Worm (Caenorhabditis elegans): ENCODE data around the gene K03H1.13.

ce11 chrIII:9927378-9927777 is 22.8 kb downstream of the K03H1.13 start, which contains the start of gene ttr-2:
- TF ChIP-seq daf-12 (tag; optimal IDR thresholded peaks at IDR 0.05) (no peak), nhr-67 (tag; optimal IDR thresholded peaks at IDR 0.05) (no peak), unc-62 (GFP tag; optimal IDR thresholded peaks at IDR 0.05) (no peak), fkh-2 (tag; optimal IDR thresholded peaks at IDR 0.05) (no peak), nhr-11 (tag; optimal IDR thresholded peaks at IDR 0.05) (no peak), nhr-25 (tag; optimal IDR thresholded peaks at IDR 0.05) (peak; percentile 24), eor-1 (tag; optimal IDR thresholded peaks at IDR 0.05) (no peak), nhr-12 (tag; optimal IDR thresholded peaks at IDR 0.05) (no peak), ceh-82 (tag; optimal IDR thresholded peaks at IDR 0.05) (no peak), ceh-28 (tag; optimal IDR thresholded peaks at IDR 0.05) (no peak), pqm-1 (tag; optimal IDR thresholded peaks at IDR 0.05) (no peak)
